Fruit fly (Drosophila melanogaster) whole organism, embryonic: Measurements from ENCODE around the gene Nelf-E.

Experiments used
- Atf6 ChIP-seq: fragments of 200-800 bp; sonication (Bioruptor generic); IDR thresholded peaks from 2 replicates; pipeline ENCODE4 v1.3.6; 2022; ENCODE audit warnings: missing biosample characterization, missing genetic modification characterization
- CG10147 ChIP-seq: fragments of 200-800 bp; sonication (Bioruptor generic); optimal IDR thresholded peaks from 2 replicates; lab custom pipeline; 2019; ENCODE audit warnings: missing biosample characterization, mild to moderate bottlenecking, missing genetic modification characterization, moderate library complexity
- CG10654 ChIP-seq: fragments of 200-800 bp; sonication (Bioruptor generic); optimal IDR thresholded peaks from 2 replicates; lab custom pipeline; 2016; ENCODE audit warnings: missing biosample characterization, missing genetic modification characterization
- CG12236 ChIP-seq: fragments of 200-800 bp; sonication (Bioruptor generic); optimal IDR thresholded peaks from 2 replicates; lab custom pipeline; 2016; ENCODE audit warnings: missing biosample characterization, missing genetic modification characterization
- CG14014 ChIP-seq: fragments of 200-800 bp; sonication (Bioruptor generic); IDR thresholded peaks from 2 replicates; pipeline ENCODE4 v1.3.6; 2022; ENCODE audit warnings: missing biosample characterization, missing genetic modification characterization
- CG14667 ChIP-seq: fragments of 200-800 bp; sonication (Bioruptor generic); IDR thresholded peaks from 2 replicates; pipeline ENCODE4 v1.3.6; 2022; ENCODE audit warnings: missing biosample characterization, missing genetic modification characterization
- CG15011 ChIP-seq: fragments of 200-800 bp; sonication (Bioruptor generic); optimal IDR thresholded peaks from 3 replicates; lab custom pipeline; 2018; ENCODE audit warnings: missing biosample characterization, mild to moderate bottlenecking, missing genetic modification characterization
- CG15514 ChIP-seq: fragments of 200-800 bp; sonication (Bioruptor generic); optimal IDR thresholded peaks from 3 replicates; lab custom pipeline; 2017; ENCODE audit warnings: missing biosample characterization, missing genetic modification characterization, mild to moderate bottlenecking, moderate library complexity, missing genetic modification reagents
- CG1602 ChIP-seq: fragments of 200-800 bp; sonication (Bioruptor generic); optimal IDR thresholded peaks from 3 replicates; lab custom pipeline; 2016; ENCODE audit warnings: missing biosample characterization, missing genetic modification characterization
- CG16779 ChIP-seq: fragments of 200-800 bp; sonication (Bioruptor generic); IDR thresholded peaks from 2 replicates; pipeline ENCODE4 v1.3.6; 2022; ENCODE audit warnings: missing biosample characterization, missing genetic modification characterization
- CG17186 ChIP-seq: fragments of 200-800 bp; sonication (Bioruptor generic); optimal IDR thresholded peaks from 3 replicates; lab custom pipeline; 2017; ENCODE audit warnings: missing biosample characterization, missing genetic modification reagents, missing genetic modification characterization
- CG17829 ChIP-seq: fragments of 200-800 bp; optimal IDR thresholded peaks from 2 replicates; lab custom pipeline; 2019; ENCODE audit warnings: missing biosample characterization, mild to moderate bottlenecking, missing genetic modification characterization, moderate library complexity
- CG2116 ChIP-seq: fragments of 200-800 bp; sonication (Bioruptor generic); optimal IDR thresholded peaks from 3 replicates; lab custom pipeline; 2018; ENCODE audit warnings: missing biosample characterization, mild to moderate bottlenecking, missing genetic modification characterization
- CG2678 ChIP-seq: fragments of 200-800 bp; sonication (Bioruptor generic); optimal IDR thresholded peaks from 3 replicates; lab custom pipeline; 2019; ENCODE audit warnings: missing biosample characterization, mild to moderate bottlenecking, missing genetic modification characterization, moderate library complexity
- CG2875 ChIP-seq: fragments of 200-800 bp; sonication (Bioruptor generic); optimal IDR thresholded peaks from 2 replicates; lab custom pipeline; 2017; ENCODE audit warnings: missing biosample characterization, mild to moderate bottlenecking, missing genetic modification characterization, missing genetic modification reagents
- CG31388 ChIP-seq: fragments of 200-800 bp; sonication (Bioruptor generic); optimal IDR thresholded peaks from 2 replicates; lab custom pipeline; 2016; ENCODE audit warnings: missing biosample characterization, missing genetic modification characterization
- CG32532 ChIP-seq: fragments of 200-800 bp; sonication (Bioruptor generic); IDR thresholded peaks from 2 replicates; pipeline ENCODE4 v1.3.6; 2022; ENCODE audit warnings: missing biosample characterization, missing genetic modification characterization
- CG4404 ChIP-seq: fragments of 200-800 bp; sonication (Bioruptor generic); IDR thresholded peaks from 2 replicates; pipeline ENCODE4 v1.3.6; 2022; ENCODE audit warnings: missing biosample characterization, missing genetic modification characterization
- CG4424 ChIP-seq: fragments of 200-800 bp; sonication (Bioruptor generic); optimal IDR thresholded peaks from 3 replicates; lab custom pipeline; 2016; ENCODE audit warnings: missing biosample characterization, missing genetic modification characterization
- CG4707 ChIP-seq: fragments of 200-800 bp; sonication (Bioruptor generic); optimal IDR thresholded peaks from 2 replicates; lab custom pipeline; 2018; ENCODE audit warnings: missing biosample characterization, mild to moderate bottlenecking, missing genetic modification characterization, moderate library complexity
- CG5180 ChIP-seq: fragments of 200-800 bp; sonication (Bioruptor generic); optimal IDR thresholded peaks from 3 replicates; lab custom pipeline; 2017; ENCODE audit warnings: missing biosample characterization, missing genetic modification characterization, mild to moderate bottlenecking, moderate library complexity, missing genetic modification reagents
- CG6654 ChIP-seq: fragments of 200-800 bp; sonication (Bioruptor generic); optimal IDR thresholded peaks from 2 replicates; lab custom pipeline; 2017; ENCODE audit warnings: missing biosample characterization, mild to moderate bottlenecking, missing genetic modification characterization
- CG6689 ChIP-seq: fragments of 200-800 bp; sonication (Bioruptor generic); IDR thresholded peaks from 2 replicates; pipeline ENCODE4 v1.3.6; 2022; ENCODE audit warnings: missing biosample characterization, missing genetic modification characterization
- CG8944 ChIP-seq: fragments of 200-800 bp; sonication (Bioruptor generic); optimal IDR thresholded peaks from 3 replicates; lab custom pipeline; 2016; ENCODE audit warnings: missing biosample characterization, missing genetic modification characterization
- CG9215 ChIP-seq: fragments of 200-800 bp; sonication (Bioruptor generic); IDR thresholded peaks from 2 replicates; pipeline ENCODE4 v1.3.6; 2022; ENCODE audit warnings: missing biosample characterization, missing genetic modification characterization
- ERR ChIP-seq: fragments of 200-800 bp; sonication (Bioruptor generic); optimal IDR thresholded peaks from 2 replicates; lab custom pipeline; 2016; ENCODE audit warnings: missing biosample characterization, missing genetic modification characterization
- Ets65A ChIP-seq: fragments of 200-800 bp; sonication (Bioruptor generic); peaks from one replicate; lab custom pipeline; 2016; ENCODE audit warnings: missing biosample characterization, missing genetic modification characterization
- HLH4C ChIP-seq: fragments of 200-800 bp; sonication (Bioruptor generic); IDR thresholded peaks from 3 replicates; pipeline ENCODE4 v1.3.6; 2022; ENCODE audit warnings: missing biosample characterization, missing genetic modification characterization; ENCODE audit not compliant: partially characterized antibody
- Hey ChIP-seq: fragments of 200-800 bp; sonication (Bioruptor generic); optimal IDR thresholded peaks from 3 replicates; lab custom pipeline; 2018; ENCODE audit warnings: missing biosample characterization, mild to moderate bottlenecking, missing genetic modification characterization
- Max ChIP-seq: fragments of 200-800 bp; sonication (Bioruptor generic); optimal IDR thresholded peaks from 2 replicates; lab custom pipeline; 2016; ENCODE audit warnings: missing biosample characterization, mild to moderate bottlenecking, missing genetic modification characterization
- Med ChIP-seq: fragments of 200-800 bp; sonication (Bioruptor generic); peaks from one replicate; lab custom pipeline; 2016; ENCODE audit warnings: missing biosample characterization, missing genetic modification characterization, mild to moderate bottlenecking, inconsistent platforms, moderate library complexity
- Meics ChIP-seq: fragments of 200-800 bp; sonication (Bioruptor generic); optimal IDR thresholded peaks from 2 replicates; lab custom pipeline; 2017; ENCODE audit warnings: missing biosample characterization, mild to moderate bottlenecking, missing genetic modification characterization
- Neu2 ChIP-seq: fragments of 200-800 bp; sonication (Bioruptor generic); optimal IDR thresholded peaks from 3 replicates; lab custom pipeline; 2016; ENCODE audit warnings: missing biosample characterization, missing genetic modification characterization, borderline replicate concordance
- NfI ChIP-seq: fragments of 200-800 bp; sonication (Bioruptor generic); optimal IDR thresholded peaks from 3 replicates; lab custom pipeline; 2018; ENCODE audit warnings: missing biosample characterization, mild to moderate bottlenecking, missing genetic modification characterization, moderate library complexity
- abd-A ChIP-seq: fragments of 200-800 bp; sonication (Bioruptor generic); optimal IDR thresholded peaks from 3 replicates; lab custom pipeline; 2019; ENCODE audit warnings: missing biosample characterization, mild to moderate bottlenecking, missing genetic modification characterization, moderate library complexity
- ac ChIP-seq: fragments of 200-800 bp; sonication (Bioruptor generic); optimal IDR thresholded peaks from 3 replicates; lab custom pipeline; 2017; ENCODE audit warnings: missing biosample characterization, mild to moderate bottlenecking, missing genetic modification characterization
- ap ChIP-seq: fragments of 200-800 bp; sonication (Bioruptor generic); IDR thresholded peaks from 2 replicates; pipeline ENCODE4 v1.3.6; 2022; ENCODE audit warnings: missing biosample characterization, missing genetic modification characterization
- cad ChIP-seq: fragments of >200 bp; optimal IDR thresholded peaks from 2 replicates; lab custom pipeline; 2017; ENCODE audit warnings: missing biosample characterization, missing genetic modification characterization
- cwo ChIP-seq: fragments of 200-800 bp; sonication (Bioruptor generic); optimal IDR thresholded peaks from 3 replicates; lab custom pipeline; 2017; ENCODE audit warnings: missing biosample characterization, missing genetic modification characterization, mild to moderate bottlenecking, moderate library complexity, missing genetic modification reagents
- dysf ChIP-seq: fragments of 200-800 bp; sonication (Bioruptor generic); IDR thresholded peaks from 3 replicates; pipeline ENCODE4 v1.3.6; 2022; ENCODE audit warnings: missing biosample characterization, missing genetic modification characterization
- en ChIP-seq: fragments of 200-800 bp; sonication (Bioruptor generic); optimal IDR thresholded peaks from 2 replicates; lab custom pipeline; 2016; ENCODE audit warnings: missing biosample characterization, missing genetic modification characterization
- gcm ChIP-seq: fragments of 200-800 bp; sonication (Bioruptor generic); optimal IDR thresholded peaks from 2 replicates; lab custom pipeline; 2019; ENCODE audit warnings: missing biosample characterization, mild to moderate bottlenecking, missing genetic modification characterization, moderate library complexity
- gsb-n ChIP-seq: fragments of 200-800 bp; sonication (Bioruptor generic); optimal IDR thresholded peaks from 3 replicates; lab custom pipeline; 2018; ENCODE audit warnings: missing biosample characterization, mild to moderate bottlenecking, missing genetic modification characterization
- h ChIP-seq: fragments of >200 bp; optimal IDR thresholded peaks from 2 replicates; lab custom pipeline; 2017
- ken ChIP-seq: fragments of 200-800 bp; sonication (Bioruptor generic); IDR thresholded peaks from 3 replicates; pipeline ENCODE4 v1.3.6; 2022; ENCODE audit warnings: missing biosample characterization, missing genetic modification characterization
- lbe ChIP-seq: fragments of 200-800 bp; sonication (Bioruptor generic); optimal IDR thresholded peaks from 2 replicates; lab custom pipeline; 2016; ENCODE audit warnings: missing biosample characterization, mild to moderate bottlenecking, missing genetic modification characterization
- peb ChIP-seq: fragments of 200-800 bp; sonication (Bioruptor generic); IDR thresholded peaks from 2 replicates; pipeline ENCODE4 v1.3.6; 2022; ENCODE audit warnings: missing biosample characterization, missing genetic modification characterization
- pzg ChIP-seq: fragments of 200-800 bp; sonication (Bioruptor generic); optimal IDR thresholded peaks from 3 replicates; lab custom pipeline; 2018; ENCODE audit warnings: missing biosample characterization, mild to moderate bottlenecking, missing genetic modification characterization, moderate library complexity
- slou ChIP-seq: fragments of 200-800 bp; sonication (Bioruptor generic); optimal IDR thresholded peaks from 3 replicates; lab custom pipeline; 2016; ENCODE audit warnings: missing biosample characterization, missing genetic modification characterization
- vnd ChIP-seq: fragments of 200-800 bp; sonication (Bioruptor generic); IDR thresholded peaks from 3 replicates; pipeline ENCODE4 v1.3.6; 2022; ENCODE audit warnings: missing biosample characterization, missing genetic modification characterization; ENCODE audit not compliant: partially characterized antibody

The Nelf-E gene

dm6 chr3L:8603880-8604692 lies 3.4 kb upstream of the Nelf-E start, which contains the start of the genes CG5989 and CG6282 (continued):
- peak; percentile 9 for TF ChIP-seq CG10147 (GFP tag; lab: Kevin White, UChicago)
- TF ChIP-seq HLH4C (GFP tag; lab: Robert Waterston, UW) = peak; percentile 37; the same call in 2 of the 3 replicates
- peak; percentile 12 for TF ChIP-seq NfI (GFP tag; lab: Kevin White, UChicago)
- no peak for TF ChIP-seq CG8944 (GFP tag; lab: Kevin White, UChicago)
- peak; percentile 85 for TF ChIP-seq ken (GFP tag; lab: Robert Waterston, UW)
- TF ChIP-seq Ets65A = peak; percentile 69
- TF ChIP-seq CG5180 (GFP tag; lab: Kevin White, UChicago) = no peak
- TF ChIP-seq CG16779 (GFP tag; lab: Robert Waterston, UW) = peak; percentile 62; the same call in 1 of the 2 replicates
- TF ChIP-seq CG10654 = no peak
- TF ChIP-seq CG17186 (GFP tag; lab: Kevin White, UChicago) = no peak
- no peak for TF ChIP-seq Hey (tag; lab: Kevin White, UChicago)
- no peak for TF ChIP-seq abd-A
- TF ChIP-seq CG2875 (GFP tag; lab: Kevin White, UChicago) = peak; percentile 52
- no peak for TF ChIP-seq gcm
- TF ChIP-seq Meics = no peak
- TF ChIP-seq gsb-n (tag; lab: Kevin White, UChicago) = peak; percentile 29
- peak; percentile 96 for TF ChIP-seq CG4707 (GFP tag; lab: Kevin White, UChicago)
- no peak for TF ChIP-seq h
- TF ChIP-seq cad = no peak
- TF ChIP-seq CG9215 (GFP tag; lab: Robert Waterston, UW) = no peak
- TF ChIP-seq CG31388 (GFP tag; lab: Kevin White, UChicago) = no peak
- TF ChIP-seq lbe (GFP tag; lab: Kevin White, UChicago) = no peak
- TF ChIP-seq ac = no peak
- TF ChIP-seq CG6689 (GFP tag; lab: Robert Waterston, UW) = no peak
- TF ChIP-seq CG32532 = no peak
- no peak for TF ChIP-seq CG6654 (GFP tag; lab: Kevin White, UChicago)
- TF ChIP-seq CG12236 (GFP tag; lab: Kevin White, UChicago) = no peak
- TF ChIP-seq CG4404 = no peak
- no peak for TF ChIP-seq CG4424 (GFP tag; lab: Kevin White, UChicago)
- TF ChIP-seq Neu2 = no peak
- TF ChIP-seq dysf (GFP tag; lab: Robert Waterston, UW) = no peak
- TF ChIP-seq CG14667 (GFP tag; lab: Robert Waterston, UW) = no peak
- TF ChIP-seq peb (GFP tag; lab: Robert Waterston, UW) = no peak
- TF ChIP-seq CG2678 (tag; lab: Kevin White, UChicago) = no peak
- peak; percentile 31 for TF ChIP-seq CG17829 (tag; lab: Kevin White, UChicago)
- peak; percentile 83 for TF ChIP-seq pzg
- peak; percentile 58; the same call in 1 of the 2 replicates for TF ChIP-seq Atf6 (GFP tag; lab: Robert Waterston, UW)
- no peak for TF ChIP-seq en (GFP tag; lab: Kevin White, UChicago)
- TF ChIP-seq ERR (GFP tag; lab: Kevin White, UChicago) = no peak
- no peak for TF ChIP-seq CG1602 (GFP tag; lab: Kevin White, UChicago)
- peak; percentile 77 for TF ChIP-seq CG15514
- peak; percentile 98 for TF ChIP-seq CG2116 (GFP tag; lab: Kevin White, UChicago)
- TF ChIP-seq CG15011 (GFP tag; lab: Kevin White, UChicago) = no peak
- peak; percentile 52 for TF ChIP-seq Max
- TF ChIP-seq cwo (GFP tag; lab: Kevin White, UChicago) = no peak
- TF ChIP-seq Med = peak; percentile 77
- no peak for TF ChIP-seq slou (GFP tag; lab: Kevin White, UChicago)
- no peak for TF ChIP-seq ap
- 0 out of 3 replicates have a peak, but pooled peaks have one; percentile 26 for TF ChIP-seq vnd (GFP tag; lab: Robert Waterston, UW)
- peak; percentile 57 for TF ChIP-seq CG14014 (GFP tag; lab: Robert Waterston, UW)
